ENCODE assay signal across 6 worm cellular contexts in the genomic region with DNA sequence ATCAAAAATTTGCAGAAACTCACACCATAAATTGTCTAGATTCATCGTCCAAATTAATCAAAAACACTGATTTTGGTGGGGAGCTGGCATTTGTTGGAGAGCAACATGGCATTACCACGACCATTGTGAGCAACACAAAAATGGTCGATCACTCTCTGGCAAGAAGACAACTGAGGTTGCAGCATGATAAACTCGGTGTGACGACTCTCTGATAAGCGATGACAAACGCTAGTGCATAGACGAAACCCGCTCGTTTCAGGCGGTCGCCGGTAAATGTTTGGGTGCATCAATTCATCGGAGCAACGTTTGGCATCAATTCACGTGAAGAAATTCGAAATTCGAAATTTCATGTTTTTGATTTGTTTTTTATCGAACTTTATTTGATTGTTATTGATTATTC.
TF ChIP-seq lines count a peak whose summit lies in the region.

No protein-coding gene starts in this region.

TF ChIP-seq in whole organism, L1 larva, 84 proteins besides CTCF, POLR2A, EP300 and RAD21:
- TF ChIP-seq elt-2 (tag; optimal IDR thresholded peaks at IDR 0.05; lab: Kevin White, UChicago) (peak; percentile 40), C16A3.4 (tag; optimal IDR thresholded peaks at IDR 0.05; lab: Kevin White, UChicago) (no peak)

TF ChIP-seq in whole organism, L2 larva, 48 proteins besides CTCF, POLR2A, EP300 and RAD21:
- TF ChIP-seq blmp-1 (tag; optimal IDR thresholded peaks at IDR 0.05; lab: Kevin White, UChicago; ENCODE audit: insufficient read depth) (no peak), fos-1 (tag; optimal IDR thresholded peaks at IDR 0.05; lab: Kevin White, UChicago) (peak; percentile 66), sma-9 (GFP tag; optimal IDR thresholded peaks at IDR 0.05; lab: Kevin White, UChicago) (peak; percentile 6), sma-9 (tag; optimal IDR thresholded peaks at IDR 0.05; lab: Kevin White, UChicago) (no peak)

TF ChIP-seq in whole organism, L3 larva, 47 proteins besides CTCF, POLR2A, EP300 and RAD21:
- TF ChIP-seq pqm-1 (tag; optimal IDR thresholded peaks at IDR 0.05; lab: Kevin White, UChicago) (peak; percentile 3), fkh-2 (tag; optimal IDR thresholded peaks at IDR 0.05; lab: Kevin White, UChicago) (no peak), egl-5 (tag; optimal IDR thresholded peaks at IDR 0.05; lab: Kevin White, UChicago) (no peak), egl-27 (tag; optimal IDR thresholded peaks at IDR 0.05; lab: Kevin White, UChicago) (no peak), unc-39 (tag; optimal IDR thresholded peaks at IDR 0.05; lab: Kevin White, UChicago) (no peak), ceh-9 (tag; optimal IDR thresholded peaks at IDR 0.05; lab: Kevin White, UChicago) (no peak), elt-2 (tag; optimal IDR thresholded peaks at IDR 0.05; lab: Kevin White, UChicago) (peak; percentile 75), ceh-82 (tag; optimal IDR thresholded peaks at IDR 0.05; lab: Kevin White, UChicago) (no peak), sea-2 (GFP tag; optimal IDR thresholded peaks at IDR 0.05; lab: Kevin White, UChicago) (no peak), nhr-43 (tag; optimal IDR thresholded peaks at IDR 0.05; lab: Kevin White, UChicago; ENCODE audit: poor library complexity, severe bottlenecking) (no peak), nhr-76 (tag; optimal IDR thresholded peaks at IDR 0.05; lab: Kevin White, UChicago) (no peak)

TF ChIP-seq in whole organism, L4 larva, 104 proteins besides CTCF, POLR2A, EP300 and RAD21:
- TF ChIP-seq nhr-28 (tag; optimal IDR thresholded peaks at IDR 0.05; lab: Kevin White, UChicago) (peak; percentile 10), daf-16 (GFP tag; optimal IDR thresholded peaks at IDR 0.05; lab: Kevin White, UChicago) (no peak), daf-16 (tag; optimal IDR thresholded peaks at IDR 0.05; lab: Kevin White, UChicago) (peak; percentile 37), mdt-29 (GFP tag; IDR thresholded peaks at IDR 0.05; lab: Robert Waterston, UW) (0 out of 2 replicates have a peak, but pooled peaks have one; percentile 18), D1046.2 (GFP tag; IDR thresholded peaks at IDR 0.05; lab: Robert Waterston, UW) (0 out of 2 replicates have a peak, but pooled peaks have one; percentile 34), nhr-41 (GFP tag; IDR thresholded peaks at IDR 0.05; lab: Robert Waterston, UW) (no peak), aha-1 (tag; lab: Kevin White, UChicago) (peak; percentile 58), mxl-3 (GFP tag; optimal IDR thresholded peaks at IDR 0.05; lab: Kevin White, UChicago) (peak; percentile 50), pqm-1 (tag; optimal IDR thresholded peaks at IDR 0.05; lab: Kevin White, UChicago) (peak; percentile 65), hlh-30 (tag; optimal IDR thresholded peaks at IDR 0.05; lab: Kevin White, UChicago; ENCODE audit: insufficient read depth) (peak; percentile 13), tra-1 (GFP tag; IDR thresholded peaks at IDR 0.05; lab: Robert Waterston, UW) (0 out of 2 replicates have a peak, but pooled peaks have one; percentile 7), hlh-11 (tag; optimal IDR thresholded peaks at IDR 0.05; lab: Kevin White, UChicago) (peak; percentile 74), zip-2 (tag; optimal IDR thresholded peaks at IDR 0.05; lab: Kevin White, UChicago) (no peak), aly-2 (tag; optimal IDR thresholded peaks at IDR 0.05; lab: Kevin White, UChicago) (no peak), dmd-6 (GFP tag; IDR thresholded peaks at IDR 0.05; lab: Robert Waterston, UW) (peak; percentile 85)
TF ChIP-seq in whole organism, L4 larva: peak in this region for 11.

TF ChIP-seq in whole organism, late embryonic, 69 proteins besides CTCF, POLR2A, EP300 and RAD21:
- TF ChIP-seq tbx-2 (tag; optimal IDR thresholded peaks at IDR 0.05; lab: Kevin White, UChicago) (no peak), elt-2 (tag; optimal IDR thresholded peaks at IDR 0.05; lab: Kevin White, UChicago) (peak; percentile 28), ceh-6 (GFP tag; optimal IDR thresholded peaks at IDR 0.05; lab: Kevin White, UChicago) (no peak)

TF ChIP-seq in whole organism, young adult, 124 proteins besides CTCF, POLR2A, EP300 and RAD21:
- no peak for TF ChIP-seq B0019.2 (GFP tag; conservative IDR thresholded peaks at IDR 0.05; lab: Robert Waterston, UW)
- 0 out of 2 replicates have a peak, but pooled peaks have one; percentile 24 for TF ChIP-seq ztf-28 (GFP tag; IDR thresholded peaks at IDR 0.05; lab: Robert Waterston, UW)
- TF ChIP-seq atf-7 (tag; optimal IDR thresholded peaks at IDR 0.05; lab: Kevin White, UChicago): peak; percentile 31
- no peak for TF ChIP-seq ceh-91 (GFP tag; IDR thresholded peaks at IDR 0.05; lab: Robert Waterston, UW)
- no peak for TF ChIP-seq unc-130 (GFP tag; optimal IDR thresholded peaks at IDR 0.05; lab: Kevin White, UChicago)
- no peak for TF ChIP-seq mes-4 (tag; optimal IDR thresholded peaks at IDR 0.05; lab: Kevin White, UChicago)
- no peak for TF ChIP-seq F57A8.1 (GFP tag; optimal IDR thresholded peaks at IDR 0.05; lab: Kevin White, UChicago)
- peak; percentile 31 for TF ChIP-seq ets-4 (GFP tag; optimal IDR thresholded peaks at IDR 0.05; lab: Kevin White, UChicago)
- TF ChIP-seq zim-3 (tag; optimal IDR thresholded peaks at IDR 0.05; lab: Kevin White, UChicago): no peak
- peak; percentile 47 for TF ChIP-seq dox-1 (GFP tag; IDR thresholded peaks at IDR 0.05; lab: Robert Waterston, UW)
- peak; percentile 94 for TF ChIP-seq nhr-80 (tag; optimal IDR thresholded peaks at IDR 0.05; lab: Kevin White, UChicago)
- TF ChIP-seq dpl-1 (GFP tag; optimal IDR thresholded peaks at IDR 0.05; lab: Kevin White, UChicago): no peak
- no peak for TF ChIP-seq Y53F4B.3 (GFP tag; IDR thresholded peaks at IDR 0.05; lab: Robert Waterston, UW)
- TF ChIP-seq gei-17 (GFP tag; optimal IDR thresholded peaks at IDR 0.05; lab: Kevin White, UChicago): no peak
- TF ChIP-seq cebp-1 (GFP tag; IDR thresholded peaks at IDR 0.05; lab: Robert Waterston, UW): no peak
- TF ChIP-seq cebp-1 (tag; optimal IDR thresholded peaks at IDR 0.05; lab: Kevin White, UChicago): peak; percentile 6
- TF ChIP-seq ceh-27 (GFP tag; optimal IDR thresholded peaks at IDR 0.05; lab: Kevin White, UChicago): no peak
- no peak for TF ChIP-seq nhr-120 (GFP tag; IDR thresholded peaks at IDR 0.05; lab: Robert Waterston, UW)
